Worm (Caenorhabditis elegans): ENCODE data around the gene csa-1.

- no peak for TF ChIP-seq pha-4 (tag; optimal IDR thresholded peaks at IDR 0.05)
- TF ChIP-seq ama-1 (optimal IDR thresholded peaks at IDR 0.05): no peak
- no peak for TF ChIP-seq ceh-45 (GFP tag; IDR thresholded peaks at IDR 0.05)
- TF ChIP-seq rnt-1 (tag; optimal IDR thresholded peaks at IDR 0.05): no peak
Observed at ce11 chrII:9336651-9337050, 17.1 kb upstream of the csa-1 start.

All from whole organism, late embryonic.